Fruit fly (Drosophila melanogaster) whole organism, embryonic: ENCODE results near the gene Pino.
A peak's percentile ranks its signal among the peaks of the same experiment; 100 is the strongest.

ENCODE experiments used
- C15 ChIP-seq: fragments of 200-800 bp; sonication (Bioruptor generic); IDR thresholded peaks from 3 replicates; pipeline ENCODE4 v1.3.6; 2022; ENCODE audit warnings: missing biosample characterization, missing genetic modification characterization
- CG10147 ChIP-seq: fragments of 200-800 bp; sonication (Bioruptor generic); optimal IDR thresholded peaks from 2 replicates; lab custom pipeline; 2019; ENCODE audit warnings: missing biosample characterization, mild to moderate bottlenecking, missing genetic modification characterization, moderate library complexity
- CG10209 ChIP-seq: fragments of 200-800 bp; sonication (Bioruptor generic); optimal IDR thresholded peaks from 3 replicates; lab custom pipeline; 2017; ENCODE audit warnings: missing biosample characterization, mild to moderate bottlenecking, missing genetic modification characterization, missing genetic modification reagents
- CG10431 ChIP-seq: fragments of 200-800 bp; sonication (Bioruptor generic); optimal IDR thresholded peaks from 3 replicates; lab custom pipeline; 2018; ENCODE audit warnings: missing biosample characterization, mild to moderate bottlenecking, missing genetic modification characterization
- CG10565 ChIP-seq: fragments of 200-800 bp; sonication (Bioruptor generic); optimal IDR thresholded peaks from 3 replicates; lab custom pipeline; 2016; ENCODE audit warnings: missing biosample characterization, mild to moderate bottlenecking, missing genetic modification characterization
- CG12769 ChIP-seq: fragments of 200-800 bp; sonication (Bioruptor generic); optimal IDR thresholded peaks from 2 replicates; lab custom pipeline; 2019; ENCODE audit warnings: missing biosample characterization, mild to moderate bottlenecking, missing genetic modification characterization, moderate library complexity
- CG12942 ChIP-seq: fragments of 200-800 bp; sonication (Bioruptor generic); optimal IDR thresholded peaks from 3 replicates; lab custom pipeline; 2016; ENCODE audit warnings: missing biosample characterization, missing genetic modification characterization
- CG13775 ChIP-seq: fragments of 200-800 bp; sonication (Bioruptor generic); optimal IDR thresholded peaks from 3 replicates; lab custom pipeline; 2017; ENCODE audit warnings: missing biosample characterization, mild to moderate bottlenecking, missing genetic modification characterization
- CG13894 ChIP-seq: fragments of 200-800 bp; sonication (Bioruptor generic); optimal IDR thresholded peaks from 3 replicates; lab custom pipeline; 2018; ENCODE audit warnings: missing biosample characterization, mild to moderate bottlenecking, missing genetic modification characterization, moderate library complexity
- CG15073 ChIP-seq: fragments of 200-800 bp; sonication (Bioruptor generic); optimal IDR thresholded peaks from 2 replicates; lab custom pipeline; 2016; ENCODE audit warnings: missing biosample characterization, missing genetic modification characterization
- CG1602 ChIP-seq: fragments of 200-800 bp; sonication (Bioruptor generic); optimal IDR thresholded peaks from 3 replicates; lab custom pipeline; 2016; ENCODE audit warnings: missing biosample characterization, missing genetic modification characterization
- CG1647 ChIP-seq: fragments of 200-800 bp; sonication (Bioruptor generic); optimal IDR thresholded peaks from 3 replicates; lab custom pipeline; 2016; ENCODE audit warnings: missing biosample characterization, missing genetic modification characterization
- CG3065 ChIP-seq: fragments of 200-800 bp; sonication (Bioruptor generic); optimal IDR thresholded peaks from 2 replicates; lab custom pipeline; 2016; ENCODE audit warnings: missing biosample characterization, missing genetic modification characterization
- CG32532 ChIP-seq: fragments of 200-800 bp; sonication (Bioruptor generic); IDR thresholded peaks from 2 replicates; pipeline ENCODE4 v1.3.6; 2022; ENCODE audit warnings: missing biosample characterization, missing genetic modification characterization
- CG3281 ChIP-seq: fragments of 200-800 bp; sonication (Bioruptor generic); optimal IDR thresholded peaks from 3 replicates; lab custom pipeline; 2017; ENCODE audit warnings: missing biosample characterization, mild to moderate bottlenecking, missing genetic modification characterization
- CG3838 ChIP-seq: fragments of 200-800 bp; sonication (Bioruptor generic); optimal IDR thresholded peaks from 3 replicates; lab custom pipeline; 2016; ENCODE audit warnings: missing biosample characterization, missing genetic modification characterization
- CG4730 ChIP-seq: fragments of 200-800 bp; sonication (Bioruptor generic); IDR thresholded peaks from 2 replicates; pipeline ENCODE4 v1.3.6; 2022; ENCODE audit warnings: missing biosample characterization, missing genetic modification characterization
- CG4854 ChIP-seq: fragments of 200-800 bp; sonication (Bioruptor generic); optimal IDR thresholded peaks from 2 replicates; lab custom pipeline; 2016; ENCODE audit warnings: missing biosample characterization, missing genetic modification characterization, inconsistent platforms
- CG5953 ChIP-seq: fragments of 200-800 bp; sonication (Bioruptor generic); IDR thresholded peaks from 2 replicates; pipeline ENCODE4 v1.3.6; 2022; ENCODE audit warnings: missing biosample characterization, missing genetic modification characterization
- CG8290 ChIP-seq, 3 experiments: fragments of 200-800 bp; sonication (Bioruptor generic); optimal IDR thresholded peaks; 2 replicates each; lab custom pipeline; 2016 to 2019; ENCODE audit warnings: missing biosample characterization in 3 of 3, missing genetic modification characterization in 3 of 3, mild to moderate bottlenecking in 2 of 3, moderate library complexity in 1 of 3
- CG8765 ChIP-seq: fragments of 200-800 bp; sonication (Bioruptor generic); IDR thresholded peaks from 2 replicates; pipeline ENCODE4 v1.3.6; 2022; ENCODE audit warnings: missing biosample characterization, missing genetic modification characterization
- CHES-1-like ChIP-seq: fragments of 200-800 bp; sonication (Bioruptor generic); optimal IDR thresholded peaks from 2 replicates; lab custom pipeline; 2016; ENCODE audit warnings: missing biosample characterization, missing genetic modification characterization
- E2f2 ChIP-seq: fragments of 200-800 bp; sonication (Bioruptor generic); IDR thresholded peaks from 2 replicates; pipeline ENCODE4 v1.3.6; 2022; ENCODE audit warnings: missing biosample characterization, missing genetic modification characterization
- Ets65A ChIP-seq: fragments of 200-800 bp; sonication (Bioruptor generic); peaks from one replicate; lab custom pipeline; 2016; ENCODE audit warnings: missing biosample characterization, missing genetic modification characterization
- Fer2 ChIP-seq: fragments of 200-800 bp; sonication (Bioruptor generic); optimal IDR thresholded peaks from 2 replicates; lab custom pipeline; 2018; ENCODE audit warnings: missing biosample characterization, mild to moderate bottlenecking, missing genetic modification characterization, moderate library complexity
- Gug ChIP-seq: fragments of 200-800 bp; sonication (Bioruptor generic); IDR thresholded peaks from 4 replicates; pipeline ENCODE4 v1.3.6; 2022; ENCODE audit warnings: missing biosample characterization, missing genetic modification characterization
- Kr ChIP-seq: fragments of 200-800 bp; sonication (Bioruptor generic); optimal IDR thresholded peaks from 2 replicates; lab custom pipeline; 2017; ENCODE audit warnings: missing biosample characterization, mild to moderate bottlenecking, missing genetic modification characterization
- Lim3 ChIP-seq: fragments of 200-800 bp; sonication (Bioruptor generic); IDR thresholded peaks from 2 replicates; pipeline ENCODE4 v1.3.6; 2022; ENCODE audit warnings: missing biosample characterization, missing genetic modification characterization
- Nf-YA ChIP-seq: fragments of 200-800 bp; sonication (Bioruptor generic); IDR thresholded peaks from 2 replicates; pipeline ENCODE4 v1.3.6; 2022; ENCODE audit warnings: missing biosample characterization, missing genetic modification characterization
- Taf1 ChIP-seq: fragments of 200-800 bp; sonication (Bioruptor generic); IDR thresholded peaks from 2 replicates; pipeline ENCODE4 v1.3.6; 2022; ENCODE audit warnings: missing biosample characterization, missing genetic modification characterization
- ap ChIP-seq: fragments of 200-800 bp; sonication (Bioruptor generic); IDR thresholded peaks from 2 replicates; pipeline ENCODE4 v1.3.6; 2022; ENCODE audit warnings: missing biosample characterization, missing genetic modification characterization
- cas ChIP-seq: fragments of 200-800 bp; sonication (Bioruptor generic); IDR thresholded peaks from 2 replicates; pipeline ENCODE4 v1.3.6; 2022; ENCODE audit warnings: missing biosample characterization, missing genetic modification characterization
- crc ChIP-seq: fragments of 200-800 bp; sonication (Bioruptor generic); optimal IDR thresholded peaks from 2 replicates; lab custom pipeline; 2016; ENCODE audit warnings: missing biosample characterization, missing genetic modification characterization
- exex ChIP-seq: fragments of 200-800 bp; sonication (Bioruptor generic); optimal IDR thresholded peaks from 4 replicates; lab custom pipeline; 2018; ENCODE audit warnings: missing biosample characterization, mild to moderate bottlenecking, missing genetic modification characterization, moderate library complexity
- eyg ChIP-seq: fragments of 200-800 bp; sonication (Bioruptor generic); optimal IDR thresholded peaks from 3 replicates; lab custom pipeline; 2016; ENCODE audit warnings: missing biosample characterization, missing genetic modification characterization
- fu2 ChIP-seq: fragments of 200-800 bp; sonication (Bioruptor generic); optimal IDR thresholded peaks from 2 replicates; lab custom pipeline; 2016; ENCODE audit warnings: missing biosample characterization, missing genetic modification characterization
- gsb-n ChIP-seq: fragments of 200-800 bp; sonication (Bioruptor generic); optimal IDR thresholded peaks from 3 replicates; lab custom pipeline; 2018; ENCODE audit warnings: missing biosample characterization, mild to moderate bottlenecking, missing genetic modification characterization
- hth ChIP-seq: fragments of >200 bp; optimal IDR thresholded peaks from 2 replicates; lab custom pipeline; 2017; ENCODE audit warnings: inconsistent platforms
- jing ChIP-seq: fragments of 200-800 bp; sonication (Bioruptor generic); optimal IDR thresholded peaks from 2 replicates; lab custom pipeline; 2018; ENCODE audit warnings: missing biosample characterization, mild to moderate bottlenecking, missing genetic modification characterization
- lab ChIP-seq: fragments of 200-800 bp; sonication (Bioruptor generic); optimal IDR thresholded peaks from 3 replicates; lab custom pipeline; 2017; ENCODE audit warnings: missing biosample characterization, missing genetic modification characterization, mild to moderate bottlenecking, moderate library complexity, missing genetic modification reagents
- luna ChIP-seq: fragments of 200-800 bp; sonication (Bioruptor generic); optimal IDR thresholded peaks from 2 replicates; lab custom pipeline; 2016; ENCODE audit warnings: missing biosample characterization, missing genetic modification characterization
- nom ChIP-seq: fragments of 200-800 bp; sonication (Bioruptor generic); optimal IDR thresholded peaks from 2 replicates; lab custom pipeline; 2017; ENCODE audit warnings: missing biosample characterization, missing genetic modification characterization, mild to moderate bottlenecking, moderate library complexity, missing genetic modification reagents
- oc ChIP-seq: fragments of 200-800 bp; sonication (Bioruptor generic); optimal IDR thresholded peaks from 2 replicates; lab custom pipeline; 2018; ENCODE audit warnings: missing biosample characterization, mild to moderate bottlenecking, missing genetic modification characterization, moderate library complexity
- org-1 ChIP-seq: fragments of 200-800 bp; sonication (Bioruptor generic); optimal IDR thresholded peaks from 2 replicates; lab custom pipeline; 2017; ENCODE audit warnings: missing biosample characterization, missing genetic modification characterization
- pros ChIP-seq: fragments of 200-800 bp; sonication (Bioruptor generic); optimal IDR thresholded peaks from 3 replicates; lab custom pipeline; 2019; ENCODE audit warnings: missing biosample characterization, mild to moderate bottlenecking, missing genetic modification characterization, moderate library complexity
- ranshi ChIP-seq: fragments of 200-800 bp; sonication (Bioruptor generic); IDR thresholded peaks from 2 replicates; pipeline ENCODE4 v1.3.6; 2022; ENCODE audit warnings: missing biosample characterization, missing genetic modification characterization
- rib ChIP-seq: fragments of 200-800 bp; sonication (Bioruptor generic); IDR thresholded peaks from 2 replicates; pipeline ENCODE4 v1.3.6; 2022; ENCODE audit warnings: missing biosample characterization, missing genetic modification characterization
- so ChIP-seq: fragments of 200-800 bp; sonication (Bioruptor generic); IDR thresholded peaks from 3 replicates; pipeline ENCODE4 v1.3.6; 2022; ENCODE audit warnings: missing biosample characterization, missing genetic modification characterization
- ssp ChIP-seq: fragments of 200-800 bp; sonication (Bioruptor generic); IDR thresholded peaks from 2 replicates; pipeline ENCODE4 v1.3.6; 2022; ENCODE audit warnings: missing biosample characterization, missing genetic modification characterization
- zf30C ChIP-seq: fragments of 200-800 bp; sonication (Bioruptor generic); optimal IDR thresholded peaks from 3 replicates; lab custom pipeline; 2018; ENCODE audit warnings: missing biosample characterization, mild to moderate bottlenecking, missing genetic modification characterization

Pino gene

DNA sequence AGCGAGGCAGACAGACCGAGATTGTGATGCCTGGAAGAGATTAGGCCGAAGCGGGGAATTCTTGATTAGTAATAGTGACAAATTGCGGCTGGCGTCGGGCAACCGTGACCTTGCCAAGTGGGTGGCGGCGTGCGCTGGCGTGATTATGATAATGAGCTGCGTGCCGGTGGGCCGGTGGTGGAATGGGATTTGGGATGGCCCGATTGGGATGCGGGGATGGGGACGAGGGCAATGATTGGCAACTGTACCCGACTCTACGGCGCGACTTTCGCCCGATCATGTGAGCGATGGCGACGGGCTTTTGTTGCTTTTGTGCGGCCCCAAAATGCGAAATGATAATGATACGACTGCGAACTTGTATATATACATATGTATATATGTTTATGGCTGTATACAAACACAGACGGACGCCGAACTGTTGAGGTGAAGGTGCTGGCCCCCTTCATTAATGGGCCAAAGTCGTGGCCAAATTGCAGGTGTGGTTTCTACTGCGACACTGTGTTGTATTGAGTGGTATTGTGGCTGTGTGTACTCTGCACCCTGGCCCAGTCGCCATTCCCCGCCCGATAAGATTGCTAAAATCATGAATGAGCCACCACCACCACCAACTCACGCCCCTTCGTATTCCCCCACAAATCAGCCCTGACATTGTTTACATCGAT lies 12.0 kb downstream of the Pino start (continued):
- TF ChIP-seq rib (GFP tag; lab: Robert Waterston, UW) (no peak; the same call in 1 of the 2 replicates), eyg (GFP tag; lab: Kevin White, UChicago) (no peak), CG4730 (GFP tag; lab: Robert Waterston, UW) (no peak), CG13775 (GFP tag; lab: Kevin White, UChicago) (no peak), CG1647 (GFP tag; lab: Kevin White, UChicago) (no peak), ranshi (no peak), Lim3 (GFP tag; lab: Robert Waterston, UW) (no peak), Fer2 (no peak), cas (GFP tag; lab: Robert Waterston, UW) (no peak)

DNA sequence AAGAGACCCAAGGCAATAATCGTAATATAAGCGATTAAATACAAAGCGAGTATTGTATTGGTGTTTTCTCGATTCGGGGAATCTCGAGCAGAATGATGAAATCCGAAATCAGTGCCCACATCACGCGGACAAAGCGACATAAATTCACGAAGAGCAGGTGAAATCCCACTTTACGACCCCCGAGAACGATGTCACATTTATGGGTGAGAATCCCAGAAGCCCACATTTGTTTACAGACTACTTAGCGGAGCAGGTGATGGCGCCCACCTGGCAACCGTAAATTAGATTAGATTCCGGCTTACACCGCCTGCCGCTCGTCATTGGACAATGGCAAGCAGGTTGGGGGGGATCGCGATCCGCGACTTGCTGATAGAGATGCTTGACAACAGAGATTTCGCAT lies 14.5 kb downstream of the Pino start:
- TF ChIP-seq CG10209 (no peak), Ets65A (GFP tag; lab: Kevin White, UChicago) (no peak), CG3281 (GFP tag; lab: Kevin White, UChicago) (no peak), Kr (GFP tag; lab: Kevin White, UChicago) (no peak), CHES-1-like (GFP tag; lab: Kevin White, UChicago) (no peak), E2f2 (no peak), CG12942 (no peak), ssp (GFP tag; lab: Robert Waterston, UW) (no peak), ap (GFP tag; lab: Robert Waterston, UW) (no peak), crc (GFP tag; lab: Kevin White, UChicago) (no peak), CG1602 (GFP tag; lab: Kevin White, UChicago) (no peak), nom (GFP tag; lab: Kevin White, UChicago) (no peak), exex (tag; lab: Kevin White, UChicago) (peak; percentile 36), CG10565 (GFP tag; lab: Kevin White, UChicago) (no peak), so (GFP tag; lab: Robert Waterston, UW) (no peak), fu2 (GFP tag; lab: Kevin White, UChicago) (no peak), luna (GFP tag; lab: Kevin White, UChicago) (no peak), CG3838 (no peak), CG3065 (GFP tag; lab: Kevin White, UChicago) (no peak), org-1 (GFP tag; lab: Kevin White, UChicago) (no peak), CG4854 (no peak), gsb-n (tag; lab: Kevin White, UChicago) (no peak), C15 (GFP tag; lab: Robert Waterston, UW) (no peak), rib (GFP tag; lab: Robert Waterston, UW) (0 out of 2 replicates have a peak, but pooled peaks have one; percentile 11), CG10147 (GFP tag; lab: Kevin White, UChicago) (no peak), Gug (GFP tag; lab: Robert Waterston, UW) (no peak), CG32532 (peak; percentile 49), CG15073 (GFP tag; lab: Kevin White, UChicago) (no peak), CG8290 (GFP tag; optimal IDR thresholded peaks at IDR 0.05; lab: Kevin White, UChicago) (no peak), CG8290 (tag; optimal IDR thresholded peaks at IDR 0.05; lab: Kevin White, UChicago) (no peak), CG5953 (GFP tag; lab: Robert Waterston, UW) (no peak), CG13894 (tag; lab: Kevin White, UChicago) (peak; percentile 50), hth (no peak), lab (GFP tag; lab: Kevin White, UChicago) (peak; percentile 32), jing (GFP tag; lab: Kevin White, UChicago) (no peak), Nf-YA (GFP tag; lab: Robert Waterston, UW) (no peak), zf30C (GFP tag; lab: Kevin White, UChicago) (no peak), Taf1 (GFP tag; lab: Robert Waterston, UW) (no peak), pros (GFP tag; lab: Kevin White, UChicago) (no peak), oc (tag; lab: Kevin White, UChicago) (no peak), CG12769 (tag; lab: Kevin White, UChicago) (no peak), CG10431 (GFP tag; lab: Kevin White, UChicago) (no peak), CG8765 (GFP tag; lab: Robert Waterston, UW) (no peak)
